Fruit fly (Drosophila melanogaster): ENCODE results near the gene CG4572.

Gene CG4572

DNA sequence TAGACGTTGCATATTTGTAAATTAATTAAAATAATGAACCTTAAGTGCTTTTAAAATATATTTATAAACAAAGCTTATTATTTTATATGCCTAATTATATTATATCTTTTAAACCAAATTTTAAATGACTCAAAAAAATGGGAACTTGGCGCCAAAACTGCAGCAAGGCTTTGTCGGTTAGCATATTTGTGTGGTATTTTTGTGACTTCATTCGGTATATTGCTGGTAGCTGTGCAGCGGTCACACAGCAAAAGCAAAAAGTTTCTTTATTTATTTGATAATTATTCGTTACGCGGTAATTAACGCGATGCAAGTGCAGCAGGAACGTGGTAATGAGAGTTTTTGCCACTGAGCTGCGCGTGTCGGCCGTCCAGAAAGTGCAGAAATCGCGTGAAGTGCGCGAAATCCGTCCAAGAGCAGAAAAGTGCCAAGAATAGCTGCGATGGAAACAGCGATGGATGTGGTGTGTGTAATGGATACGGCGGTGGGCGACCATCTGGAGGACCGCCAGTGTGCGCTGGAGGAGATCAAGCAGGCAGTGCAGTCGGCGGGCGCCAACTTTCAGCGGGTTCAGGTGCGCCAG, 15.4 kb upstream of the CG4572 start, which contains the start of gene Ask1 (continued):
- TF ChIP-seq CG4854 (GFP tag; optimal IDR thresholded peaks at IDR 0.05) = peak; percentile 15
- no peak for TF ChIP-seq Asciz (GFP tag; optimal IDR thresholded peaks at IDR 0.05)
- no peak for TF ChIP-seq NFAT (GFP tag; IDR thresholded peaks at IDR 0.05)
- peak; percentile 44 for TF ChIP-seq zen (tag; optimal IDR thresholded peaks at IDR 0.05)
- peak; percentile 22; the same call in 1 of the 3 replicates for TF ChIP-seq CG16813 (GFP tag; IDR thresholded peaks at IDR 0.05; ENCODE audit: partially characterized antibody)
- peak; percentile 86 for TF ChIP-seq MESR4 (GFP tag; optimal IDR thresholded peaks at IDR 0.05)
- TF ChIP-seq dpn (GFP tag; optimal IDR thresholded peaks at IDR 0.05) = no peak
- no peak for TF ChIP-seq jing (GFP tag; optimal IDR thresholded peaks at IDR 0.05)
- TF ChIP-seq ci (GFP tag; IDR thresholded peaks at IDR 0.05) = no peak
- peak; percentile 47 for TF ChIP-seq CG17186 (GFP tag; optimal IDR thresholded peaks at IDR 0.05)
- peak; percentile 60 for TF ChIP-seq scrt (GFP tag; optimal IDR thresholded peaks at IDR 0.05)
- TF ChIP-seq CG17568 (GFP tag; optimal IDR thresholded peaks at IDR 0.05) = no peak
- TF ChIP-seq emc (GFP tag; optimal IDR thresholded peaks at IDR 0.05) = no peak
- TF ChIP-seq Dfd (GFP tag; optimal IDR thresholded peaks at IDR 0.05) = no peak
- peak; percentile 87 for TF ChIP-seq E2f2 (GFP tag; IDR thresholded peaks at IDR 0.05)
- TF ChIP-seq pzg (GFP tag; optimal IDR thresholded peaks at IDR 0.05) = peak; percentile 65
- TF ChIP-seq Atf6 (GFP tag; IDR thresholded peaks at IDR 0.05) = no peak
- TF ChIP-seq CG1602 (GFP tag; optimal IDR thresholded peaks at IDR 0.05) = no peak
- peak; percentile 81 for TF ChIP-seq CG4617 (GFP tag; optimal IDR thresholded peaks at IDR 0.05; ENCODE audit: borderline replicate concordance)
- TF ChIP-seq CG11504 (tag; optimal IDR thresholded peaks at IDR 0.05) = no peak
- TF ChIP-seq Pdp1 (GFP tag; optimal IDR thresholded peaks at IDR 0.05) = peak in 1 of 2 experiments; percentile 48
- TF ChIP-seq CG2712 (tag; optimal IDR thresholded peaks at IDR 0.05) = peak; percentile 7
- TF ChIP-seq dmrt99B (tag; optimal IDR thresholded peaks at IDR 0.05) = no peak
- no peak for TF ChIP-seq CG2120 (GFP tag; optimal IDR thresholded peaks at IDR 0.05)
- TF ChIP-seq kah (GFP tag; optimal IDR thresholded peaks at IDR 0.05) = peak; percentile 73
- peak; percentile 18 for TF ChIP-seq CG12659 (GFP tag; optimal IDR thresholded peaks at IDR 0.05)
- TF ChIP-seq dan (GFP tag; IDR thresholded peaks at IDR 0.05) = no peak
- TF ChIP-seq CG9797 (GFP tag; optimal IDR thresholded peaks at IDR 0.05) = peak; percentile 81
- TF ChIP-seq CG6254 (GFP tag; optimal IDR thresholded peaks at IDR 0.05) = peak; percentile 98
- peak; percentile 53 for TF ChIP-seq lbe (GFP tag; optimal IDR thresholded peaks at IDR 0.05)
- no peak for TF ChIP-seq Bteb2 (GFP tag; optimal IDR thresholded peaks at IDR 0.05)
- TF ChIP-seq Dp (GFP tag; optimal IDR thresholded peaks at IDR 0.05) = peak; percentile 85
- peak; percentile 4 for TF ChIP-seq sens (GFP tag)
- TF ChIP-seq CG3281 (GFP tag; optimal IDR thresholded peaks at IDR 0.05) = no peak
- no peak for TF ChIP-seq crc (GFP tag; optimal IDR thresholded peaks at IDR 0.05)
- 0 out of 3 replicates have a peak, but pooled peaks have one; percentile 24 for TF ChIP-seq CG34422 (GFP tag; IDR thresholded peaks at IDR 0.05)
- no peak for TF ChIP-seq CG6791 (GFP tag; IDR thresholded peaks at IDR 0.05; ENCODE audit: partially characterized antibody)
- no peak for TF ChIP-seq CG18764 (GFP tag; optimal IDR thresholded peaks at IDR 0.05)
- no peak for TF ChIP-seq esg (GFP tag; conservative IDR thresholded peaks at IDR 0.05)
- no peak for TF ChIP-seq CG5953 (GFP tag; IDR thresholded peaks at IDR 0.05)
- 0 out of 2 replicates have a peak, but pooled peaks have one; percentile 32 for TF ChIP-seq bbx (GFP tag; IDR thresholded peaks at IDR 0.05; ENCODE audit: partially characterized antibody)
- no peak for TF ChIP-seq YL-1 (GFP tag; optimal IDR thresholded peaks at IDR 0.05)
- TF ChIP-seq chm (GFP tag; IDR thresholded peaks at IDR 0.05) = no peak
- peak; percentile 20 for TF ChIP-seq CG10267 (tag; optimal IDR thresholded peaks at IDR 0.05)
- TF ChIP-seq CG6854 (GFP tag; optimal IDR thresholded peaks at IDR 0.05) = no peak
- TF ChIP-seq Med (GFP tag) = peak; percentile 70
- TF ChIP-seq CG10147 (GFP tag; optimal IDR thresholded peaks at IDR 0.05) = no peak
- TF ChIP-seq CG2889 (GFP tag; IDR thresholded peaks at IDR 0.05) = no peak
- peak; percentile 13 for TF ChIP-seq CG14710 (tag; optimal IDR thresholded peaks at IDR 0.05)
- no peak for TF ChIP-seq danr (GFP tag; IDR thresholded peaks at IDR 0.05)
